Fruit fly (Drosophila melanogaster) whole organism, wandering third instar larva: ENCODE data around the gene CG8664.

Source experiments
- Hr83 ChIP-seq: fragments of 200-300 bp; sonication (Bioruptor generic); optimal IDR thresholded peaks from 2 replicates; lab custom pipeline; 2016; ENCODE audit warnings: missing biosample characterization, mild to moderate bottlenecking, missing genetic modification characterization, moderate library complexity; ENCODE audit not compliant: poor library complexity, severe bottlenecking
- Myc ChIP-seq: fragments of >200 bp; optimal IDR thresholded peaks from 2 replicates; lab custom pipeline; 2017
- Vsx2 ChIP-seq: fragments of 200-300, 225-300 bp; sonication (Bioruptor generic); optimal IDR thresholded peaks from 2 replicates; lab custom pipeline; 2018; ENCODE audit warnings: missing biosample characterization, missing genetic modification characterization; ENCODE audit not compliant: partially characterized antibody
- br ChIP-seq: fragments of 200-800 bp; sonication (Bioruptor generic); optimal IDR thresholded peaks from 2 replicates; lab custom pipeline; 2016; ENCODE audit warnings: missing biosample characterization, missing genetic modification characterization
- pan ChIP-seq: fragments of >200 bp; optimal IDR thresholded peaks from 2 replicates; lab custom pipeline; 2017
- psq ChIP-seq: fragments of 200-800 bp; sonication (Bioruptor generic); optimal IDR thresholded peaks from 3 replicates; lab custom pipeline; 2017; ENCODE audit warnings: missing biosample characterization, mild to moderate bottlenecking, missing genetic modification characterization, moderate library complexity
- woc ChIP-seq: sonication (Bioruptor generic); optimal IDR thresholded peaks from 2 replicates; lab custom pipeline; 2016; ENCODE audit warnings: missing biosample characterization, mild to moderate bottlenecking, missing genetic modification characterization

DNA sequence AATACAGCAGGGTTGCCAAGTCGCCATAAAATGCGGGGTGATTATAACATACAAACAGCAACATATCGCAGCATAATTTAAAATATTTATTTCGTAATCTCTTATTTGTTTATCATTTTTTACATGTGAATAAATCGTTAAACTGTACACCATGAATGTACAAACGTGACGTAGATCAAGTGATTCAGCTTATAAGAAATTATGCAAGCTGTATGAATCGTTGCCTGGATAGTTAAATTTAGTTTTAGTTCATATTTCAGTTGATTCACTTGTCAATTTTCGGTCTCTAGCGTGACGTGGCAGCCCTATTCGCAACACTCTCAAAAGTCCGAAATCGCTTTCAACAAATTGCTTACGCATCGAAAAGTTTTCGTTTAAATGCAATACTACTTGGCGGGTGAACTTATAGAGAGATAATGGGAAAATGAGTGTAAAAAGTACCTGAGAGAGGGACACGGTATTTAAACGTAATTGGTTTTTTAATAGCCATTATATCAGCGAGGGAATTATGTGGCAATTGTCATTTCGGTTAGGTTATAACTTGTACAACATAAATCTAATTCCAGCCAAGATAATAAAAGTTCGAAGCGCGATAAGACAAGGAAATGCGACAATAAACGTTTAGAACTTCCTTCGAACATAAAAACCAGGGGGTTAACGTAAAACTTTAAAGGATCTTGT lies 9.7 kb upstream of the CG8664 start:
- TF ChIP-seq br (GFP tag; lab: Kevin White, UChicago) (peak; percentile 77), woc (GFP tag; lab: Kevin White, UChicago) (no peak), psq (GFP tag; lab: Kevin White, UChicago) (peak; percentile 47), Vsx2 (GFP tag; lab: Kevin White, UChicago) (no peak), Myc (lab: Kevin White, UChicago) (no peak), Hr83 (GFP tag; lab: Kevin White, UChicago) (no peak), pan (lab: Kevin White, UChicago) (no peak)
